Worm (Caenorhabditis elegans): Measurements from ENCODE around the gene F35G12.7.

ce11 chrIII:4612334-4612953 lies 25.3 kb upstream of the F35G12.7 start, which contains the start of gene sel-2:
- TF ChIP-seq lsy-2 (tag; optimal IDR thresholded peaks at IDR 0.05) (no peak), unc-62 (GFP tag; optimal IDR thresholded peaks at IDR 0.05) (no peak), ces-1 (GFP tag; optimal IDR thresholded peaks at IDR 0.05) (peak; percentile 69), snpc-4 (tag; optimal IDR thresholded peaks at IDR 0.05) (no peak), tbx-8 (GFP tag; optimal IDR thresholded peaks at IDR 0.05) (no peak), mab-5 (tag; optimal IDR thresholded peaks at IDR 0.05) (no peak), pha-4 (tag; optimal IDR thresholded peaks at IDR 0.05) (peak; percentile 57)
